Fruit fly (Drosophila melanogaster) whole organism, prepupa: Measurements from ENCODE around the gene g.

Experiments
- Blimp-1 ChIP-seq: fragments of 200-800 bp; sonication (Bioruptor generic); optimal IDR thresholded peaks from 3 replicates; lab custom pipeline; 2017; ENCODE audit warnings: missing biosample characterization, missing genetic modification characterization, mild to moderate bottlenecking, moderate library complexity, missing genetic modification reagents
- CG10631 ChIP-seq: fragments of 200-800 bp; sonication (Bioruptor generic); optimal IDR thresholded peaks from 2 replicates; lab custom pipeline; 2016; ENCODE audit warnings: missing biosample characterization, missing genetic modification characterization
- CG10669 ChIP-seq: fragments of 200-800 bp; sonication (Bioruptor generic); optimal IDR thresholded peaks from 3 replicates; lab custom pipeline; 2018; ENCODE audit warnings: missing biosample characterization, mild to moderate bottlenecking, missing genetic modification characterization, moderate library complexity
- CG11294 ChIP-seq: fragments of 200-800 bp; sonication (Bioruptor generic); IDR thresholded peaks from 2 replicates; pipeline ENCODE4 v1.3.6; 2022; ENCODE audit warnings: missing biosample characterization, missing genetic modification characterization
- CG11902 ChIP-seq: fragments of 200-800 bp; sonication (Bioruptor generic); optimal IDR thresholded peaks from 3 replicates; lab custom pipeline; 2016; ENCODE audit warnings: missing biosample characterization, missing genetic modification characterization
- CG1621 ChIP-seq: fragments of 200-800 bp; sonication (Bioruptor generic); optimal IDR thresholded peaks from 3 replicates; lab custom pipeline; 2018; ENCODE audit warnings: missing biosample characterization, mild to moderate bottlenecking, missing genetic modification characterization
- CG16779 ChIP-seq: fragments of 200-800 bp; sonication (Bioruptor generic); optimal IDR thresholded peaks from 3 replicates; lab custom pipeline; 2017; ENCODE audit warnings: missing biosample characterization, mild to moderate bottlenecking, missing genetic modification characterization
- CG31627 ChIP-seq: fragments of 200-800 bp; sonication (Bioruptor generic); optimal IDR thresholded peaks from 3 replicates; lab custom pipeline; 2016; ENCODE audit warnings: missing biosample characterization, missing genetic modification characterization
- CG32006 ChIP-seq: fragments of 200-800 bp; sonication (Bioruptor generic); optimal IDR thresholded peaks from 3 replicates; lab custom pipeline; 2017; ENCODE audit warnings: missing biosample characterization, mild to moderate bottlenecking, missing genetic modification characterization
- CG3919 ChIP-seq: fragments of 200-800 bp; sonication (Bioruptor generic); optimal IDR thresholded peaks from 3 replicates; lab custom pipeline; 2016; ENCODE audit warnings: missing biosample characterization, missing genetic modification characterization
- CG6163 ChIP-seq: fragments of 200-800 bp; sonication (Bioruptor generic); IDR thresholded peaks from 3 replicates; pipeline ENCODE4 v1.3.6; 2022; ENCODE audit warnings: missing biosample characterization, missing genetic modification characterization
- CG6792 ChIP-seq: fragments of 200-800 bp; sonication (Bioruptor generic); optimal IDR thresholded peaks from 3 replicates; lab custom pipeline; 2016; ENCODE audit warnings: missing biosample characterization, missing genetic modification characterization
- CG6808 ChIP-seq: fragments of 200-800 bp; sonication (Bioruptor generic); optimal IDR thresholded peaks from 3 replicates; lab custom pipeline; 2017; ENCODE audit warnings: missing biosample characterization, missing genetic modification characterization, mild to moderate bottlenecking, moderate library complexity, missing genetic modification reagents
- CG6854 ChIP-seq: fragments of 200-800 bp; sonication (Bioruptor generic); optimal IDR thresholded peaks from 2 replicates; lab custom pipeline; 2017; ENCODE audit warnings: missing biosample characterization, mild to moderate bottlenecking, missing genetic modification characterization
- CG7368 ChIP-seq: fragments of 200-800 bp; sonication (Bioruptor generic); optimal IDR thresholded peaks from 3 replicates; lab custom pipeline; 2016; ENCODE audit warnings: missing biosample characterization, missing genetic modification characterization
- CG8632 ChIP-seq: fragments of 200-800 bp; sonication (Bioruptor generic); optimal IDR thresholded peaks from 3 replicates; lab custom pipeline; 2016; ENCODE audit warnings: missing biosample characterization, missing genetic modification characterization
- Eip78C ChIP-seq: fragments of 200-800 bp; sonication (Bioruptor generic); peaks from one replicate; lab custom pipeline; 2016; ENCODE audit warnings: missing biosample characterization, missing genetic modification characterization
- Eip93F ChIP-seq: fragments of 200-800 bp; sonication (Bioruptor generic); optimal IDR thresholded peaks from 2 replicates; lab custom pipeline; 2016; ENCODE audit warnings: missing biosample characterization, mild to moderate bottlenecking, missing genetic modification characterization
- Ets21C ChIP-seq: fragments of 200-800 bp; sonication (Bioruptor generic); optimal IDR thresholded peaks from 3 replicates; lab custom pipeline; 2016; ENCODE audit warnings: missing biosample characterization, missing genetic modification characterization
- Gug ChIP-seq: fragments of 200-800 bp; sonication (Bioruptor generic); IDR thresholded peaks from 2 replicates; pipeline ENCODE4 v1.3.6; 2022; ENCODE audit warnings: missing biosample characterization, missing genetic modification characterization
- Hr38 ChIP-seq: sonication (Bioruptor generic); optimal IDR thresholded peaks from 2 replicates; lab custom pipeline; 2016; ENCODE audit warnings: missing biosample characterization, missing genetic modification characterization
- Hr39 ChIP-seq: fragments of 200-800 bp; sonication (Bioruptor generic); optimal IDR thresholded peaks from 2 replicates; lab custom pipeline; 2016; ENCODE audit warnings: missing biosample characterization, missing genetic modification characterization
- Hr4 ChIP-seq: fragments of 200-800 bp; sonication (Bioruptor generic); optimal IDR thresholded peaks from 3 replicates; lab custom pipeline; 2016; ENCODE audit warnings: missing biosample characterization, missing genetic modification characterization
- OdsH ChIP-seq: fragments of 200-800 bp; sonication (Bioruptor generic); optimal IDR thresholded peaks from 3 replicates; lab custom pipeline; 2016; ENCODE audit warnings: missing biosample characterization, missing genetic modification characterization
- Smox ChIP-seq: fragments of 200-800 bp; sonication (Bioruptor generic); optimal IDR thresholded peaks from 3 replicates; lab custom pipeline; 2016; ENCODE audit warnings: missing biosample characterization, missing genetic modification characterization
- Sox102F ChIP-seq: fragments of 200-800 bp; sonication (Bioruptor generic); optimal IDR thresholded peaks from 2 replicates; lab custom pipeline; 2016; ENCODE audit warnings: missing biosample characterization, mild to moderate bottlenecking, missing genetic modification characterization
- Sox14 ChIP-seq: fragments of 200-800 bp; sonication (Bioruptor generic); optimal IDR thresholded peaks from 3 replicates; lab custom pipeline; 2016; ENCODE audit warnings: missing biosample characterization, missing genetic modification characterization
- Sox15 ChIP-seq: fragments of 200-800 bp; sonication (Bioruptor generic); optimal IDR thresholded peaks from 3 replicates; lab custom pipeline; 2016; ENCODE audit warnings: missing biosample characterization, missing genetic modification characterization
- acj6 ChIP-seq: fragments of 200-800 bp; sonication (Bioruptor generic); optimal IDR thresholded peaks from 3 replicates; lab custom pipeline; 2016; ENCODE audit warnings: missing biosample characterization, missing genetic modification characterization
- cyc ChIP-seq: fragments of 200-800 bp; sonication (Bioruptor generic); optimal IDR thresholded peaks from 3 replicates; lab custom pipeline; 2016; ENCODE audit warnings: missing biosample characterization, missing genetic modification characterization
- dac ChIP-seq: fragments of 200-800 bp; sonication (Bioruptor generic); optimal IDR thresholded peaks from 2 replicates; lab custom pipeline; 2017; ENCODE audit warnings: missing biosample characterization, mild to moderate bottlenecking, missing genetic modification characterization
- esn ChIP-seq: fragments of 200-800 bp; sonication (Bioruptor generic); optimal IDR thresholded peaks from 2 replicates; lab custom pipeline; 2016; ENCODE audit warnings: missing biosample characterization, mild to moderate bottlenecking, missing genetic modification characterization, moderate library complexity
- fd59A ChIP-seq: fragments of 200-800 bp; sonication (Bioruptor generic); optimal IDR thresholded peaks from 2 replicates; lab custom pipeline; 2017; ENCODE audit warnings: missing biosample characterization, mild to moderate bottlenecking, missing genetic modification characterization, missing genetic modification reagents
- fd85E ChIP-seq: fragments of 200-800 bp; sonication (Bioruptor generic); optimal IDR thresholded peaks from 3 replicates; lab custom pipeline; 2016; ENCODE audit warnings: missing biosample characterization, missing genetic modification characterization
- fkh ChIP-seq: fragments of 200-800 bp; sonication (Bioruptor generic); optimal IDR thresholded peaks from 3 replicates; lab custom pipeline; 2017; ENCODE audit warnings: missing biosample characterization, mild to moderate bottlenecking, missing genetic modification characterization, moderate library complexity
- net ChIP-seq: fragments of 200-800 bp; sonication (Bioruptor generic); optimal IDR thresholded peaks from 3 replicates; lab custom pipeline; 2016; ENCODE audit warnings: missing biosample characterization, missing genetic modification characterization
- pdm3 ChIP-seq: fragments of 200-800 bp; sonication (Bioruptor generic); optimal IDR thresholded peaks from 3 replicates; lab custom pipeline; 2016; ENCODE audit warnings: missing biosample characterization, missing genetic modification characterization
- salr ChIP-seq, 2 experiments: fragments of 200-800 bp; sonication (Bioruptor generic); optimal IDR thresholded peaks; 3 replicates each; lab custom pipeline; 2016 to 2018; ENCODE audit warnings: missing biosample characterization in 2 of 2, missing genetic modification characterization in 2 of 2, mild to moderate bottlenecking in 1 of 2
- svp ChIP-seq: fragments of 200-800 bp; sonication (Bioruptor generic); peaks from one replicate; lab custom pipeline; 2016; ENCODE audit warnings: missing biosample characterization, missing genetic modification characterization
- topi ChIP-seq: fragments of 200-800 bp; sonication (Bioruptor generic); optimal IDR thresholded peaks from 3 replicates; lab custom pipeline; 2016; ENCODE audit warnings: missing biosample characterization, missing genetic modification characterization
- vri ChIP-seq: fragments of 200-800 bp; sonication (Bioruptor generic); optimal IDR thresholded peaks from 3 replicates; lab custom pipeline; 2016; ENCODE audit warnings: missing biosample characterization, mild to moderate bottlenecking, missing genetic modification characterization

g gene

dm6 chrX:13734866-13735265, 1.2 kb downstream of the g start (continued):
- TF ChIP-seq CG11902 (GFP tag; lab: Kevin White, UChicago) (no peak), CG6854 (GFP tag; lab: Kevin White, UChicago) (no peak), CG6163 (no peak), acj6 (GFP tag; lab: Kevin White, UChicago) (no peak), CG6792 (GFP tag; lab: Kevin White, UChicago) (no peak), CG10669 (GFP tag; lab: Kevin White, UChicago) (no peak), Smox (GFP tag; lab: Kevin White, UChicago) (no peak)

dm6 chrX:13721934-13722333, 14.1 kb downstream of the g start, which contains the start of the genes Mrgn1 and mus101:
Gene Mrgn1 (minus strand): TSS chrX:13721977.
Gene mus101 (plus strand): TSS chrX:13722246.
- no peak for TF ChIP-seq Smox (GFP tag; lab: Kevin White, UChicago)
- TF ChIP-seq OdsH: no peak
- TF ChIP-seq CG8632 (GFP tag; lab: Kevin White, UChicago): no peak
- TF ChIP-seq Blimp-1 (GFP tag; lab: Kevin White, UChicago): no peak
- TF ChIP-seq svp (GFP tag; lab: Kevin White, UChicago): no peak
- TF ChIP-seq CG11294 (GFP tag; lab: Robert Waterston, UW): no peak
- TF ChIP-seq CG6792 (GFP tag; lab: Kevin White, UChicago): no peak
- no peak for TF ChIP-seq Hr39 (GFP tag; lab: Kevin White, UChicago)
- no peak for TF ChIP-seq dac
- no peak for TF ChIP-seq Sox15 (GFP tag; lab: Kevin White, UChicago)
- no peak for TF ChIP-seq pdm3 (GFP tag; lab: Kevin White, UChicago)
- no peak for TF ChIP-seq Hr4 (GFP tag; lab: Kevin White, UChicago)
- no peak for TF ChIP-seq fd59A (GFP tag; lab: Kevin White, UChicago)
- no peak for TF ChIP-seq esn
- TF ChIP-seq fd85E (GFP tag; lab: Kevin White, UChicago): no peak
- TF ChIP-seq, all 60 proteins: peak for 0

dm6 chrX:13717982-13718402, 18.1 kb downstream of the g start, which contains the start of gene Nadsyn:
Gene Nadsyn (minus strand): TSS chrX:13718285.
- TF ChIP-seq cyc (GFP tag; lab: Kevin White, UChicago) (no peak), topi (GFP tag; lab: Kevin White, UChicago) (no peak), Hr38 (GFP tag; lab: Kevin White, UChicago) (no peak), CG32006 (no peak), CG16779 (no peak), Ets21C (GFP tag; lab: Kevin White, UChicago) (no peak), Eip78C (GFP tag; lab: Kevin White, UChicago) (peak; percentile 46), esn (peak; percentile 30)
- TF ChIP-seq, all 60 proteins: peak for 2

DNA sequence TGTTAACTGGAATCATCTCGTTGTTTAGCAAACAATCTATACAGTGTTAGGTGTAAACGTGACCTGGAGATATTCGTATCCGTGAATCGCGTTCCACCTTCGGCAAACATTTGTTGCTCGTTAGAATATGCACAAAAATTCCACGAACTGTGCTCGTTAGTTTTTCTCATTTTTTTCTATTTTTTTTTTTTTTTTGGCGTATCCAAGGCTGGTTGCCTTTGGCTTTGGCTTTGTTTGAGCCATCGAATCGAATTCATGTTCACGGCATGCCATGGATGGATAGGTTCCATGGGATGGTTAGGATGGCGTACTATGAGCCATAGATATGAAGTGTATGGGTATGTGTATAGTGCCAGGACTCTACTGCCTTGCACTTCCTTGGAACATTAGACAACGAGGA, 36.4 kb downstream of the g start:
- TF ChIP-seq CG6854 (GFP tag; lab: Kevin White, UChicago) (no peak), Sox102F (no peak), CG7368 (GFP tag; lab: Kevin White, UChicago) (no peak), esn (no peak), Sox15 (GFP tag; lab: Kevin White, UChicago) (no peak), fkh (GFP tag; lab: Kevin White, UChicago) (no peak)
- TF ChIP-seq, all 60 proteins: peak for 0

DNA sequence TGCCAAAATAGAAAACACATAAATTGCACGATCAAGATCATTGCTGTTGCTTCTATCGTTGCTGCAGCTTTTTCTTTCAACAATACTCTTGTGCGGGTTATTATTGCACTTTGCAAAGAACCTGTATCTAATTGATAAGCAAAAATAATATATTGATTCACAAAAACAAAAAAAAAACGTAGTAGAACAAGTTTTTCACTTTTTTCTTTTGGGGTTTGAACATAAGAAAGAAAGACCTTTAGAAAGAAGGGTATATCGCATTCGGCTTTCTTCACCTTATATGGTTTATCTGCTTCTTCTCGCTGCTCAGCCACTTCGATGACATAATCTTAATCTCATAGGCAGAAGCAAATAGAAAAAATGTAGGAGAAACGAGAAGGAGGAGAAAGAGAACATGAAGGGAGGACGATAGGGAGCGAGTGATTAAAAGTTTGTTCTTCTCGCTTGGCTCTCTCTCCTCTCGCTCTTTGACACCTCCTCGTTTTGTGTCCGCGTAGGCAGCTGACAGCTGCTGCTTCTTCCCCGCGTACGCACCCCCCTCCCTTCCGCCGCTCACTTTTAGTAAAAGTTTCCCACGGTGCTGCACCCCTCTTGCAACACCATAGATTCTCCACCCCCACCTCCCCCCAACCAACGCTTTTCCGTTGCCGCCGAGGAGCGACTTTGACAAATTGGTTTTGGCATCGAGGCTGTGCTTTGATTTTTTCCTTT, 37.2 kb downstream of the g start:
- TF ChIP-seq CG6808 (GFP tag; lab: Kevin White, UChicago): no peak
- no peak for TF ChIP-seq CG10669 (GFP tag; lab: Kevin White, UChicago)
- TF ChIP-seq vri: peak; percentile 41
- no peak for TF ChIP-seq salr (GFP tag; optimal IDR thresholded peaks at IDR 0.05; lab: Kevin White, UChicago)
- TF ChIP-seq Hr4 (GFP tag; lab: Kevin White, UChicago): peak; percentile 32
- no peak for TF ChIP-seq Eip93F (GFP tag; lab: Kevin White, UChicago)
- TF ChIP-seq CG11294 (GFP tag; lab: Robert Waterston, UW): peak; percentile 29; the same call in 1 of the 2 replicates
- no peak for TF ChIP-seq CG1621 (tag; lab: Kevin White, UChicago)
- no peak for TF ChIP-seq CG31627 (GFP tag; lab: Kevin White, UChicago)
- TF ChIP-seq Gug (GFP tag; lab: Robert Waterston, UW): peak; percentile 55
- TF ChIP-seq CG6854 (GFP tag; lab: Kevin White, UChicago): no peak
- no peak for TF ChIP-seq CG3919 (GFP tag; lab: Kevin White, UChicago)
- TF ChIP-seq fd59A (GFP tag; lab: Kevin White, UChicago): no peak
- no peak for TF ChIP-seq Hr39 (GFP tag; lab: Kevin White, UChicago)
- no peak for TF ChIP-seq Sox14 (GFP tag; lab: Kevin White, UChicago)
- TF ChIP-seq CG6163: peak; percentile 24; the same call in 1 of the 3 replicates
- no peak for TF ChIP-seq CG10631 (GFP tag; lab: Kevin White, UChicago)
- TF ChIP-seq cyc (GFP tag; lab: Kevin White, UChicago): no peak
- no peak for TF ChIP-seq CG11902 (GFP tag; lab: Kevin White, UChicago)
- TF ChIP-seq net: no peak
- TF ChIP-seq esn: no peak
- no peak for TF ChIP-seq CG7368 (GFP tag; lab: Kevin White, UChicago)
- peak; percentile 50 for TF ChIP-seq CG32006
